Worm (Caenorhabditis elegans): ENCODE measurements around the gene T24E12.6.

DNA sequence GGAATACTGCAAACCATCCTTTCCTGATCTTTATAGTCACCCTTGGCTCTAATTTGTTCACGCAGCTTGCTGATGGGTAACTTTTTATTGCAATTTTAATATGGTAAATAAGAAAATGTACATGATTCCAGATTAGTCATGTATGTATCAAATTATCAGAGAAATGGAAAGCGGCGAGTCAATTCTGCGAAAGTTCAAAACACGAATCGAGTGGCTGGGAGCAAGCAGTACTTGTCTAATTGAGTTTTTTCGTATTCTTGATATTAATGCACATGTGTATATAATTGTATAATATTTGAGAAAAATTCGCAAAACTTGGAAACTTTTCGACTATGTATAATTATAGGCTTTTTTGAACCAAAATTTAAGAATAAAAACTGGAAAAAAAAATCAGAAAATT lies 2.5 kb downstream of the T24E12.6 start, which contains the start of gene T24E12.12:
- TF ChIP-seq ztf-4 (tag; optimal IDR thresholded peaks at IDR 0.05) (no peak), ztf-11 (tag; optimal IDR thresholded peaks at IDR 0.05) (no peak), unc-39 (tag; optimal IDR thresholded peaks at IDR 0.05) (no peak)

Data from whole organism, L2 larva.